Worm (Caenorhabditis elegans): Measurements from ENCODE around the gene C53D6.10.
A peak's percentile ranks its signal among the peaks of the same experiment; 100 is the strongest.

Gene C53D6.10

DNA sequence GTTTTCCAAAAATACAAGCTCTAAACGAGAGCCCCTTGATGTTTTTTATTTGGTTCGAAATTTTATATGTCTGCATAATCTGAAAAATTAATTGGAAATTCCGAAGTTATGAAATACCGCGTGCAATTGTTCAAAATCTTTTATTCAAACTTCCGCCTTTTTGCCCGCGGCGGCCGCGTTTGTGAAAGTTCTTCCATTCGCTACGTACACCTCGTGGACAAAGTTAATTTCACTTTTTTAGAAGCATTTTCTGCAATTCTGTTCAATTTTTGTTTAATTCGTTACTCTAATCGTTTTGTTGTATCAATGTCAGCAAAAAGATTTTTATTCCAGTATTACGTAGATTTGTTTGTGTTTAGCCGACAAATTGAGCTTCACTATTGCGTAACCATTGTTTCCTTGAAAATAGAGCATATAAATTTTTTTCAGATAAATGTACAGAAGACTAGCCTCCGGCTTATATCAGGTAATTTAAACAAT, 40.0 kb upstream of the C53D6.10 start, which contains the start of gene mppb-1 (continued):
- no peak for TF ChIP-seq elt-1 (tag; optimal IDR thresholded peaks at IDR 0.05)
- TF ChIP-seq jun-1 (tag; optimal IDR thresholded peaks at IDR 0.05): peak; percentile 29
- no peak for TF ChIP-seq ceh-82 (tag; optimal IDR thresholded peaks at IDR 0.05)

DNA sequence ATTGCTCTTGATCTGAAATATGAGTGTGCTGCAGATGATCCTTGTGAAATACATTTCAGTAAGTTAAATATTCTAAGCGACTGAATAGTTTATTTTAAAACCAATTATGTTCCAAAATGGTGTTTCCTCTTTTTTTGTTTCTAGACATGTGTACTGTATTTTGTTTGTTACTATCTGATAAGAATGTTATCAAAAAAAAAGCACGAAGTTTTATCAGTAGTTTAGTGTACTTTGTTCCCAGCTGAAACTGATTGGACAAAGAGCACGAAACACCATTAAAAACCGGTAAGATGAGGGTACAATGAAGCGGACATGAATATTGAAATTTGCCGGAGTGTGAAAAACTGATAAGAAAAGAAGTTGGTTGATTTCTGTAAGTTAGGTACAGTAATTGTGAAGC, 35.9 kb upstream of the C53D6.10 start:
- peak; percentile 84 for TF ChIP-seq pqm-1 (tag; optimal IDR thresholded peaks at IDR 0.05)
- TF ChIP-seq ztf-4 (tag; optimal IDR thresholded peaks at IDR 0.05): no peak
- peak; percentile 82 for TF ChIP-seq elt-2 (tag; optimal IDR thresholded peaks at IDR 0.05)
- TF ChIP-seq mml-1 (tag; optimal IDR thresholded peaks at IDR 0.05): no peak
- peak; percentile 30 for TF ChIP-seq pha-4 (tag; optimal IDR thresholded peaks at IDR 0.05)
- TF ChIP-seq hmg-11 (tag; optimal IDR thresholded peaks at IDR 0.05): no peak

DNA sequence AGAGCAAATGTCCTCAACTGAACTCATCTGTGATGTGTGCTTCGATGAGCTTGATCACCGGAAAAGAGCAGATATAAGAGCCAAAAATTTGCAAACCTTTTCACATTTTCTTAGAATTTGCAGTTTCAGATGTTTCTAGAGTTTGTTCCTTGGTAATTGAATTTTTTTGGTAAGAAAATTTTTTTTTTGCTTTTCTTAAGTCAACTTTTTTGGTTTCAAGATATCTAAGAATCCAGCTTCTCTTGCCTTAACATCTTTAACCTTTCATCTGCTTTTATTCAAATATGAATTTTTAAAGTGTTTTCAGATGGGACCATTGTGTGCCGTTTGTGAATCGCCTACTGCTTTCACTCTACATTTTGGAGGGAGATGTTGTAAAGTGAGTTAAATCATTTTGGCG, 35.5 kb upstream of the C53D6.10 start, which contains the start of gene nhr-11:
nhr-11 (plus strand) TSS at position 301 of the 400 bp plus-strand sequence.
- TF ChIP-seq nhr-28 (tag; optimal IDR thresholded peaks at IDR 0.05) (no peak), lin-39 (tag; optimal IDR thresholded peaks at IDR 0.05) (no peak), fkh-2 (tag; optimal IDR thresholded peaks at IDR 0.05) (no peak), elt-2 (tag; optimal IDR thresholded peaks at IDR 0.05) (no peak)

DNA sequence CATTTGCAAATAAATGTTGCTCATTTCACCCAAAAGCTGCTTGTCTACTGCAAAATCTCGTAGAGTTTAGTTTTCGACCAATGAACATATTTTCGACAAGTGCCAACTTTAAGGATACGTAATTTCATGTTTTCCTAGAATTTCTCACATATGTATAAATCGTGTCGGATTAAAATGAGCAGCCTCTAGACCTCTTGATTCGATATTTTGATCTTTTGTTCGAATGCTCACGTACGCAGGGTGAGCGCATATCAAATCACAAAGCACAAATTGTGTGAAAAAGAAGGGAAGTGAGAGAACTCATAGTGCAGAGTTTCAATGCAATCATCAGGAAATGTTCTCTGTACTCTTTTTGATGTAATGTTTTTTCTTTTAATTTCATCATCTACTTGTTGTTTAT, 29.3 kb upstream of the C53D6.10 start:
- TF ChIP-seq unc-39 (tag; optimal IDR thresholded peaks at IDR 0.05): no peak
- TF ChIP-seq nfya-1 (tag; optimal IDR thresholded peaks at IDR 0.05; ENCODE audit: insufficient read depth): peak; percentile 28
- no peak for TF ChIP-seq zag-1 (tag; optimal IDR thresholded peaks at IDR 0.05)
- no peak for TF ChIP-seq tbx-2 (tag; optimal IDR thresholded peaks at IDR 0.05)
- no peak for TF ChIP-seq nhr-237 (tag; optimal IDR thresholded peaks at IDR 0.05)
- TF ChIP-seq eor-1 (tag; optimal IDR thresholded peaks at IDR 0.05): no peak
- peak; percentile 58 for TF ChIP-seq fkh-10 (GFP tag; optimal IDR thresholded peaks at IDR 0.05)
- TF ChIP-seq snpc-4 (tag; optimal IDR thresholded peaks at IDR 0.05): no peak
- TF ChIP-seq lin-39 (tag; optimal IDR thresholded peaks at IDR 0.05): no peak
- TF ChIP-seq nhr-76 (tag; optimal IDR thresholded peaks at IDR 0.05): no peak
- TF ChIP-seq egl-5 (tag; optimal IDR thresholded peaks at IDR 0.05): no peak
- no peak for TF ChIP-seq nhr-25 (tag; optimal IDR thresholded peaks at IDR 0.05)
- TF ChIP-seq daf-12 (tag; optimal IDR thresholded peaks at IDR 0.05): no peak
- no peak for TF ChIP-seq nhr-11 (tag; optimal IDR thresholded peaks at IDR 0.05)
- peak; percentile 9 for TF ChIP-seq lin-15B (tag; optimal IDR thresholded peaks at IDR 0.05)
- TF ChIP-seq jun-1 (tag; optimal IDR thresholded peaks at IDR 0.05): no peak
- no peak for TF ChIP-seq aly-2 (tag; optimal IDR thresholded peaks at IDR 0.05)
- TF ChIP-seq ceh-16 (tag; optimal IDR thresholded peaks at IDR 0.05): no peak
- TF ChIP-seq elt-1 (tag; optimal IDR thresholded peaks at IDR 0.05): no peak

DNA sequence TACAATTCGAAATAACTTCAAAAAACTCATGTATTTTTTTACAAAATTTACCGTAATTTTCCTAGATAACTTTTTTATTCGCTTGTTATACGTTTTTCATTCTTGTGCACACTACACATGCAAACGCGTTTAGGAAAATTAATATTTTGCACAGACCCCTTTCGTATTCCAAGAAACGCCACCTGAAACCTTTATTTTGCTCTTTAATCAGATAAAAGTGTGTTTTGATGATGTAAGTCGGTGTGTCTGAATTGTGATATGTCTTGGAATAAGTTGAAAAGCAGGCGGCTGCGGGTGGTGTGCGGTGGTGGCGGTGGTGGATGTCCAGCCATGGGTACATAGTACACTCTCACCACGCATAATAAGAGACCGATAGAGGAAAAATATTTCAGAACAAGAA, 19.2 kb upstream of the C53D6.10 start:
- TF ChIP-seq fkh-10 (GFP tag; optimal IDR thresholded peaks at IDR 0.05): peak; percentile 11
- TF ChIP-seq unc-39 (tag; optimal IDR thresholded peaks at IDR 0.05): no peak

DNA sequence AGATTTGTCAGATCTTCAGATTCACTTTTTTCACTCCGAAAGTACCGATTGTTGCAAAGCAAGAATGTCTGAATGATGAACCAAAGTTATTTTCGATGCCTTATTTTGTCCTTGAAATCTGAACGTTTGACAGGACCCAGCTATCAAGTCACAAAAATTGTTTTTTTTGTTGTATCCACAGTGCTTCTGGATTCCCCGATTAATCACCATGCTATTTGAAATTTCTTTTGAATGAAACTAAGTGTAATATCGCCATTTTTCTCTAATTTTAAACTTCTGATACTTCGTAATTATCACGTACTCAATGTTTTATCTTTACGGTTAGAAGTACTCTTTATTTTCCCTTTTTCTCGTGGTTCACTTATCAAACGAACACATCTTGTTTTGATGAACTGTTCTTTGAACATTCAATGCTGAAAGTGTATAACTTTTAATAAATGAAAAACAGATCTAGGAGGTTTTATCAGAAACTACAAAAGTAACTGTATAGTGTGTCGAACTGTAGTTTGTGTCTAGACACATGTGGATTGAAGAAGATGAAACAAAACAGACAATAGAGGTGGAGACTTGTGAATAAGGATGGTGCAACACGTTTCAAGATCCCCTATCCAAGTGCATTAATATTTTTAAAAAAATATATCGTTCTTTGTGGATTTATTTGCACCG, 17.4 kb upstream of the C53D6.10 start:
- no peak for TF ChIP-seq lsy-12 (tag; optimal IDR thresholded peaks at IDR 0.05)
- peak; percentile 9 for TF ChIP-seq pqm-1 (tag; optimal IDR thresholded peaks at IDR 0.05)
- peak; percentile 8 for TF ChIP-seq nhr-43 (tag; optimal IDR thresholded peaks at IDR 0.05; ENCODE audit: poor library complexity, severe bottlenecking)

DNA sequence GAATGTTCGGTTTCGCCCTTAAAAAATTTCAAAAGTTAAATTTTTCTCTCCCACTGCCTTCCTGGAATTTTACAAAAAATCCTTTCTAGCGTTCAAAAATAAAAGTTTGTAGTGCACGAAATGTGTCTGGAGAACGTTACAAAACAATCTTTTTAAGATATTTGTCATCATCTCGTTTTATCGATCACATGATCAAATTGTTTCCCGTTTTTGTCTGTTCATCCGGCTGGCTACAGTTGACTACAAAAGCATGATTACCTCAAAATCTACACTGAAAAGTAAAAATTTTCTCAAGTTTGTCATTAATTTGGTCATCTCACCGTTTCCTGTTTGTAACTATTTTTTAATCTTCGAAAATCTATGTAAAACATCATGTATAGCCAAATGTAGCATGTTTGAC, 16.8 kb upstream of the C53D6.10 start:
- TF ChIP-seq pqm-1 (tag; optimal IDR thresholded peaks at IDR 0.05) (no peak), egl-5 (tag; optimal IDR thresholded peaks at IDR 0.05) (no peak), nhr-237 (tag; optimal IDR thresholded peaks at IDR 0.05) (no peak), fos-1 (tag; optimal IDR thresholded peaks at IDR 0.05) (no peak), eor-1 (tag; optimal IDR thresholded peaks at IDR 0.05) (no peak), nhr-11 (tag; optimal IDR thresholded peaks at IDR 0.05) (no peak), aly-2 (tag; optimal IDR thresholded peaks at IDR 0.05) (no peak), nhr-76 (tag; optimal IDR thresholded peaks at IDR 0.05) (no peak), elt-2 (tag; optimal IDR thresholded peaks at IDR 0.05) (no peak), ceh-82 (tag; optimal IDR thresholded peaks at IDR 0.05) (no peak), ztf-4 (tag; optimal IDR thresholded peaks at IDR 0.05) (no peak), zag-1 (tag; optimal IDR thresholded peaks at IDR 0.05) (no peak), ceh-16 (tag; optimal IDR thresholded peaks at IDR 0.05) (no peak), mdl-1 (tag; optimal IDR thresholded peaks at IDR 0.05) (no peak), ama-1 (optimal IDR thresholded peaks at IDR 0.05) (no peak), nhr-12 (tag; optimal IDR thresholded peaks at IDR 0.05) (no peak), nfya-1 (tag; optimal IDR thresholded peaks at IDR 0.05; ENCODE audit: insufficient read depth) (no peak), nhr-23 (tag; optimal IDR thresholded peaks at IDR 0.05) (no peak), skn-1 (tag; optimal IDR thresholded peaks at IDR 0.05) (no peak), lin-39 (tag; optimal IDR thresholded peaks at IDR 0.05) (no peak)
